Fruit fly (Drosophila melanogaster): ENCODE results near the gene CG14455.

Gene CG14455

dm6 chr3L:22727739-22728335 is 41.0 kb upstream of the CG14455 start, which contains the start of the genes CG14450 and CG11367 (continued):
- peak; percentile 76 for TF ChIP-seq unc-4 (GFP tag; IDR thresholded peaks at IDR 0.05; ENCODE audit: partially characterized antibody)
- TF ChIP-seq dysf (GFP tag; IDR thresholded peaks at IDR 0.05): no peak
- no peak for TF ChIP-seq cg (GFP tag; optimal IDR thresholded peaks at IDR 0.05)
- TF ChIP-seq CG17829 (tag; optimal IDR thresholded peaks at IDR 0.05): peak; percentile 75
- no peak for TF ChIP-seq pum (GFP tag; optimal IDR thresholded peaks at IDR 0.05)
- TF ChIP-seq CG30403 (GFP tag; optimal IDR thresholded peaks at IDR 0.05): peak; percentile 9
- peak; percentile 81 for TF ChIP-seq trem (tag; optimal IDR thresholded peaks at IDR 0.05)
- TF ChIP-seq mam (GFP tag; optimal IDR thresholded peaks at IDR 0.05): no peak
- TF ChIP-seq HmgD (GFP tag; optimal IDR thresholded peaks at IDR 0.05): no peak
- peak; percentile 60 for TF ChIP-seq CG1529 (GFP tag; optimal IDR thresholded peaks at IDR 0.05)
- TF ChIP-seq crol (GFP tag; IDR thresholded peaks at IDR 0.05): no peak
- no peak for TF ChIP-seq ssp (GFP tag; IDR thresholded peaks at IDR 0.05)
- TF ChIP-seq Dip3 (GFP tag; optimal IDR thresholded peaks at IDR 0.05): no peak
- no peak for TF ChIP-seq dmrt99B (tag; optimal IDR thresholded peaks at IDR 0.05)
- TF ChIP-seq ind (GFP tag; optimal IDR thresholded peaks at IDR 0.05): no peak
- no peak for TF ChIP-seq CG12236 (GFP tag; optimal IDR thresholded peaks at IDR 0.05)
- TF ChIP-seq CG2129 (GFP tag; IDR thresholded peaks at IDR 0.05; ENCODE audit: partially characterized antibody): 0 out of 2 replicates have a peak, but pooled peaks have one; percentile 33
- TF ChIP-seq Dad (GFP tag; optimal IDR thresholded peaks at IDR 0.05): no peak
- TF ChIP-seq Dek (tag; optimal IDR thresholded peaks at IDR 0.05): peak; percentile 46
- TF ChIP-seq CG12769 (tag; optimal IDR thresholded peaks at IDR 0.05): peak; percentile 71
- no peak for TF ChIP-seq CG4854 (GFP tag; optimal IDR thresholded peaks at IDR 0.05)
- no peak for TF ChIP-seq CG5180 (GFP tag; optimal IDR thresholded peaks at IDR 0.05)
- no peak for TF ChIP-seq CG6254 (GFP tag; optimal IDR thresholded peaks at IDR 0.05)
- peak; percentile 75 for TF ChIP-seq CG2116 (GFP tag; optimal IDR thresholded peaks at IDR 0.05)
- TF ChIP-seq yki (optimal IDR thresholded peaks at IDR 0.05): peak; percentile 7
- TF ChIP-seq Fer1 (GFP tag; optimal IDR thresholded peaks at IDR 0.05): peak; percentile 54
- peak; percentile 11 for TF ChIP-seq Hmr (GFP tag; optimal IDR thresholded peaks at IDR 0.05)
- no peak for TF ChIP-seq NC2β (GFP tag; optimal IDR thresholded peaks at IDR 0.05)
- TF ChIP-seq CG12219 (GFP tag; optimal IDR thresholded peaks at IDR 0.05): no peak
- TF ChIP-seq CG17328 (GFP tag; IDR thresholded peaks at IDR 0.05): no peak
- TF ChIP-seq otp (GFP tag; IDR thresholded peaks at IDR 0.05): no peak
- TF ChIP-seq ranshi (GFP tag; IDR thresholded peaks at IDR 0.05): no peak
- no peak for TF ChIP-seq kah (GFP tag; optimal IDR thresholded peaks at IDR 0.05)
- TF ChIP-seq tx (GFP tag; optimal IDR thresholded peaks at IDR 0.05): no peak
- TF ChIP-seq bab2 (GFP tag; optimal IDR thresholded peaks at IDR 0.05): no peak
- TF ChIP-seq Lim3 (GFP tag; IDR thresholded peaks at IDR 0.05): no peak
- TF ChIP-seq unpg (GFP tag; optimal IDR thresholded peaks at IDR 0.05): no peak
- TF ChIP-seq CG17186 (GFP tag; optimal IDR thresholded peaks at IDR 0.05): no peak
- no peak for TF ChIP-seq Ets65A (GFP tag)
- TF ChIP-seq CG7839 (tag; optimal IDR thresholded peaks at IDR 0.05): peak; percentile 30
- TF ChIP-seq lmd (GFP tag; IDR thresholded peaks at IDR 0.05): no peak
- TF ChIP-seq Drgx (GFP tag; IDR thresholded peaks at IDR 0.05): no peak
- TF ChIP-seq CG17912 (GFP tag; optimal IDR thresholded peaks at IDR 0.05): no peak
- peak; percentile 86 for TF ChIP-seq CG3995 (GFP tag; optimal IDR thresholded peaks at IDR 0.05)
- no peak for TF ChIP-seq pho (GFP tag; optimal IDR thresholded peaks at IDR 0.05)
- no peak for TF ChIP-seq Hmx (GFP tag; optimal IDR thresholded peaks at IDR 0.05)
- TF ChIP-seq Nf-YC (tag; optimal IDR thresholded peaks at IDR 0.05): peak; percentile 69
- no peak for TF ChIP-seq so (GFP tag; IDR thresholded peaks at IDR 0.05)
- TF ChIP-seq gsb (GFP tag; IDR thresholded peaks at IDR 0.05): no peak
- peak; percentile 78 for TF ChIP-seq CG30020 (tag; optimal IDR thresholded peaks at IDR 0.05)
- TF ChIP-seq az2 (GFP tag; optimal IDR thresholded peaks at IDR 0.05): no peak
- TF ChIP-seq Adf1 (GFP tag; IDR thresholded peaks at IDR 0.05): peak; percentile 63
